Fruit fly (Drosophila melanogaster) Kc167 (cell line): Measurements from ENCODE around the gene Rcd7.

Experiments
- Myc ChIP-seq: fragments of >200 bp; optimal IDR thresholded peaks from 2 replicates; lab custom pipeline; 2017; ENCODE audit warnings: missing external identifiers
- Sin3A ChIP-seq: fragments of >200 bp; optimal IDR thresholded peaks from 2 replicates; lab custom pipeline; 2018; ENCODE audit warnings: missing external identifiers
- h ChIP-seq: fragments of >200 bp; optimal IDR thresholded peaks from 3 replicates; lab custom pipeline; 2018; ENCODE audit warnings: missing external identifiers
- insv ChIP-seq: fragments of >200 bp; optimal IDR thresholded peaks from 3 replicates; lab custom pipeline; 2018; ENCODE audit warnings: missing external identifiers
- psq ChIP-seq: fragments of >200 bp; optimal IDR thresholded peaks from 2 replicates; lab custom pipeline; 2017; ENCODE audit warnings: missing external identifiers
- ttk ChIP-seq: sonication (Bioruptor generic); optimal IDR thresholded peaks from 2 replicates; lab custom pipeline; 2017; ENCODE audit warnings: missing external identifiers

Rcd7 gene

dm6 chr3L:19544810-19545209, at the start of gene Rcd7, which contains the start of gene CG46435:
Rcd7 (plus strand) TSS chr3L:19545110.
CG46435 (plus strand) TSS chr3L:19545110.
- TF ChIP-seq ttk (lab: Kevin White, UChicago) (no peak), insv (lab: Kevin White, UChicago) (no peak), Sin3A (lab: Kevin White, UChicago) (no peak), Myc (lab: Kevin White, UChicago) (no peak), psq (no peak), h (no peak)

dm6 chr3L:19495991-19496588, 48.8 kb upstream of the Rcd7 start:
- TF ChIP-seq Sin3A (lab: Kevin White, UChicago) (no peak), insv (lab: Kevin White, UChicago) (no peak), ttk (lab: Kevin White, UChicago) (no peak), h (no peak), Myc (lab: Kevin White, UChicago) (no peak), psq (no peak)

- TF ChIP-seq psq = no peak
Measured at dm6 chr3L:19496600-19496999, 48.3 kb upstream of the Rcd7 start.

dm6 chr3L:19497135-19497534, 47.8 kb upstream of the Rcd7 start:
- TF ChIP-seq psq (no peak), Sin3A (lab: Kevin White, UChicago) (no peak), insv (lab: Kevin White, UChicago) (no peak), ttk (lab: Kevin White, UChicago) (no peak), h (no peak), Myc (lab: Kevin White, UChicago) (no peak)

- TF ChIP-seq Myc (lab: Kevin White, UChicago) (no peak), h (no peak), Sin3A (lab: Kevin White, UChicago) (no peak), ttk (lab: Kevin White, UChicago) (no peak), psq (no peak), insv (lab: Kevin White, UChicago) (no peak)
Measured at dm6 chr3L:19497623-19498022, 47.3 kb upstream of the Rcd7 start, which contains the start of gene CG9449. CG9449 (minus strand) TSS chr3L:19497723.

dm6 chr3L:19499334-19499733, 45.6 kb upstream of the Rcd7 start:
- no peak for TF ChIP-seq psq
- TF ChIP-seq Myc (lab: Kevin White, UChicago) = no peak
- TF ChIP-seq ttk (lab: Kevin White, UChicago) = no peak
- TF ChIP-seq insv (lab: Kevin White, UChicago) = no peak
- no peak for TF ChIP-seq Sin3A (lab: Kevin White, UChicago)
- TF ChIP-seq h = no peak

dm6 chr3L:19500698-19501097, 44.2 kb upstream of the Rcd7 start, which contains the start of gene CG9451:
CG9451 (minus strand) TSS chr3L:19500798.
- TF ChIP-seq insv (lab: Kevin White, UChicago) (no peak), Myc (lab: Kevin White, UChicago) (no peak), psq (no peak), Sin3A (lab: Kevin White, UChicago) (no peak), h (no peak), ttk (lab: Kevin White, UChicago) (no peak)

dm6 chr3L:19503770-19504169, 41.1 kb upstream of the Rcd7 start, which contains the start of gene CG9452:
CG9452 (minus strand) TSS chr3L:19503870.
- no peak for TF ChIP-seq Sin3A (lab: Kevin White, UChicago)
- TF ChIP-seq psq = no peak
- no peak for TF ChIP-seq ttk (lab: Kevin White, UChicago)
- TF ChIP-seq insv (lab: Kevin White, UChicago) = no peak
- TF ChIP-seq h = no peak
- TF ChIP-seq Myc (lab: Kevin White, UChicago) = no peak

- TF ChIP-seq Sin3A (lab: Kevin White, UChicago) (no peak), Myc (lab: Kevin White, UChicago) (no peak), psq (no peak), ttk (lab: Kevin White, UChicago) (no peak), h (no peak), insv (lab: Kevin White, UChicago) (no peak)
Measured at dm6 chr3L:19504719-19505118, 40.2 kb upstream of the Rcd7 start.

- TF ChIP-seq Sin3A (lab: Kevin White, UChicago) (no peak), Myc (lab: Kevin White, UChicago) (no peak), psq (no peak), ttk (lab: Kevin White, UChicago) (no peak), insv (lab: Kevin White, UChicago) (no peak), h (no peak)
Measured at dm6 chr3L:19512672-19513071, 32.2 kb upstream of the Rcd7 start.

- TF ChIP-seq Myc (lab: Kevin White, UChicago) (no peak), h (no peak), psq (no peak), insv (lab: Kevin White, UChicago) (no peak), Sin3A (lab: Kevin White, UChicago) (no peak), ttk (lab: Kevin White, UChicago) (no peak)
Measured at dm6 chr3L:19516547-19516946, 28.4 kb upstream of the Rcd7 start.

- no peak for TF ChIP-seq insv (lab: Kevin White, UChicago)
- no peak for TF ChIP-seq Sin3A (lab: Kevin White, UChicago)
- TF ChIP-seq Myc (lab: Kevin White, UChicago) = no peak
- no peak for TF ChIP-seq psq
- no peak for TF ChIP-seq ttk (lab: Kevin White, UChicago)
- no peak for TF ChIP-seq h
Measured at dm6 chr3L:19518232-19518631, 26.7 kb upstream of the Rcd7 start, which contains the start of gene Cpr76Ba. Cpr76Ba (minus strand) TSS chr3L:19518332.

- TF ChIP-seq psq (no peak), ttk (lab: Kevin White, UChicago) (no peak), Myc (lab: Kevin White, UChicago) (no peak), h (no peak), insv (lab: Kevin White, UChicago) (no peak), Sin3A (lab: Kevin White, UChicago) (no peak)
Measured at dm6 chr3L:19519349-19519748, 25.6 kb upstream of the Rcd7 start, which contains the start of gene Cpr76Bb. Cpr76Bb (plus strand) TSS chr3L:19519649.
